Worm (Caenorhabditis elegans): Measurements from ENCODE around the gene rbx-1.

- TF ChIP-seq him-1 (tag; optimal IDR thresholded peaks at IDR 0.05) = no peak
- no peak for TF ChIP-seq W03F9.2 (tag; optimal IDR thresholded peaks at IDR 0.05)
- no peak for TF ChIP-seq dao-5 (tag; optimal IDR thresholded peaks at IDR 0.05)
These were observed at the start of gene rbx-1 for ce11 chrV:9690099-9690572.

Measured in whole organism, L4/young adult.